Worm (Caenorhabditis elegans): Measurements from ENCODE around the gene C17B7.4.

- TF ChIP-seq nhr-11 (tag; optimal IDR thresholded peaks at IDR 0.05), result no peak
- TF ChIP-seq isw-1 (GFP tag; IDR thresholded peaks at IDR 0.05), result no peak
- no peak for TF ChIP-seq blmp-1 (tag; optimal IDR thresholded peaks at IDR 0.05)
- no peak for TF ChIP-seq nhr-237 (tag; optimal IDR thresholded peaks at IDR 0.05)
- TF ChIP-seq nhr-20 (tag; optimal IDR thresholded peaks at IDR 0.05), result no peak
- no peak for TF ChIP-seq dpl-1 (GFP tag; optimal IDR thresholded peaks at IDR 0.05)
Measured at ce11 chrV:3349877-3350276, 10.8 kb downstream of the C17B7.4 start, which contains the start of gene C17B7.15.

Data from whole organism, L1 larva.